Fruit fly (Drosophila melanogaster) whole organism, wandering third instar larva: ENCODE data around the gene CG31760.

ENCODE experiments used
- Dif ChIP-seq: fragments of 200-275, 200-300 bp; sonication (Bioruptor generic); optimal IDR thresholded peaks from 2 replicates; lab custom pipeline; 2018; ENCODE audit warnings: missing biosample characterization, missing genetic modification characterization; ENCODE audit not compliant: partially characterized antibody
- Hnf4 ChIP-seq: fragments of 200-800 bp; sonication (Bioruptor generic); optimal IDR thresholded peaks from 2 replicates; lab custom pipeline; 2016; ENCODE audit warnings: missing biosample characterization, mild to moderate bottlenecking, missing genetic modification characterization
- Hr83 ChIP-seq: fragments of 200-300 bp; sonication (Bioruptor generic); optimal IDR thresholded peaks from 2 replicates; lab custom pipeline; 2016; ENCODE audit warnings: missing biosample characterization, mild to moderate bottlenecking, missing genetic modification characterization, moderate library complexity; ENCODE audit not compliant: poor library complexity, severe bottlenecking
- OdsH ChIP-seq: fragments of 200-800 bp; sonication (Bioruptor generic); optimal IDR thresholded peaks from 2 replicates; lab custom pipeline; 2016; ENCODE audit warnings: missing biosample characterization, mild to moderate bottlenecking, missing genetic modification characterization
- br ChIP-seq: fragments of 200-800 bp; sonication (Bioruptor generic); optimal IDR thresholded peaks from 2 replicates; lab custom pipeline; 2016; ENCODE audit warnings: missing biosample characterization, missing genetic modification characterization
- fru ChIP-seq: fragments of 200-800 bp; sonication (Bioruptor generic); optimal IDR thresholded peaks from 3 replicates; lab custom pipeline; 2016; ENCODE audit warnings: missing biosample characterization, mild to moderate bottlenecking, missing genetic modification characterization
- jim ChIP-seq: fragments of 175-275, 200-325 bp; sonication (Bioruptor generic); optimal IDR thresholded peaks from 2 replicates; lab custom pipeline; 2016; ENCODE audit warnings: missing biosample characterization, mild to moderate bottlenecking, missing genetic modification characterization
- psq ChIP-seq: fragments of 200-800 bp; sonication (Bioruptor generic); optimal IDR thresholded peaks from 3 replicates; lab custom pipeline; 2017; ENCODE audit warnings: missing biosample characterization, mild to moderate bottlenecking, missing genetic modification characterization, moderate library complexity
- sage ChIP-seq: fragments of 200-800 bp; sonication (Bioruptor generic); optimal IDR thresholded peaks from 2 replicates; lab custom pipeline; 2016; ENCODE audit warnings: missing biosample characterization, mild to moderate bottlenecking, missing genetic modification characterization

DNA sequence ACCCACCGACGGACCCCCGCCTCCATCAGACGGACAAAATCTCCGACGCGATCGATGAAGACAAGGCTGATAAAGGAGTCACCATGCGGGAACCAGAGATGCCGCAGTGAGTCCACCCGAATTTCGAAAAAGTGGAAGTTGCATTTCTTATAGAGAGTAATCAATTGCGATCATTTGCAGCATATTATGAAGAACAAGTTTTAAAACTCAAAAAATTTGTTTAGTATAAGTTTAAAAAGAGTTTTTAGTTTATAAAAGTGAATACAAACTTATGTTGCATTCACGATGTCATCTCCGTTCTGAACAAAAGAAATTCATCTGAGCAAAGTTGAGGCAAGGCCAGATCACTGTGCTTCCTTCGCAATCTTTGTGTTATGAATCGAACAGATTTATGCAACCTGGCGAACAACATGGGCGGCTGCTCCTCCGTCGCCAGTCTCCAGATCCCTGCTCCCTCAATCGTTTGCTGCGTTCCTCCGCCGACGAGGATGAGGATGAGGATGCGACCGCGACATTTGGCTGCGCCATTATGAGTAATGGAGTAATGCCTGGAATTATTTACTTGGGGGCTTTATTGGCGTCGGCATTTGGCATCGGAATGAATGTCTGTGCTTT lies 29.5 kb upstream of the CG31760 start:
- TF ChIP-seq Dif (GFP tag; lab: Kevin White, UChicago), result no peak
- no peak for TF ChIP-seq Hr83 (GFP tag; lab: Kevin White, UChicago)
- peak; percentile 46 for TF ChIP-seq psq (GFP tag; lab: Kevin White, UChicago)
- peak; percentile 49 for TF ChIP-seq OdsH (GFP tag; lab: Kevin White, UChicago)
- peak; percentile 87 for TF ChIP-seq fru
- TF ChIP-seq sage (GFP tag; lab: Kevin White, UChicago), result no peak
- peak; percentile 39 for TF ChIP-seq Hnf4 (GFP tag; lab: Kevin White, UChicago)
- TF ChIP-seq jim (GFP tag; lab: Kevin White, UChicago), result no peak
- peak; percentile 56 for TF ChIP-seq br (GFP tag; lab: Kevin White, UChicago)
